Worm (Caenorhabditis elegans): ENCODE measurements around the gene math-33.

math-33 gene

DNA sequence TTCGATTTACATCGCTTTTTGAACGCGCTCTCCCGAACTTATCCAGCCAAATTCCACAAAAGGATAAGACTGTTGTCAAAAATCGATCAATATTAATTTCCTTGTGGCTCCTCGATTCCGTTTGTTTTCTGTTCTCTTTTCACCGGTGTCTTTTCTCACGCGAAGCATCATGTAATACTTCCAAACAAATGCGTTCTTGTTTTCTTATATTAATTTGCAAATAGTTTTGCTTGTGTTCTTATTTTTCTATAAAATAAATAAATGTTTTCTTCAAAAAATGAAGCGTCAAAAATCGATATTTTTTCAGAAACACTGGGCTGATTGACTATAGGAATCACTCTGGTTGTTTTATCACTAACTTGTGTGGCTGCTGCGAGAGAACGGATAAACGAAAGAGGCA lies at the start of gene math-33:
TSS of gene math-33 (plus strand) at position 301 of the 400 bp plus-strand sequence.
- TF ChIP-seq nfya-1 (tag; optimal IDR thresholded peaks at IDR 0.05; ENCODE audit: insufficient read depth): no peak
- TF ChIP-seq nhr-23 (tag; optimal IDR thresholded peaks at IDR 0.05): no peak
- no peak for TF ChIP-seq ZK546.5 (tag; optimal IDR thresholded peaks at IDR 0.05)
- TF ChIP-seq ceh-82 (tag; optimal IDR thresholded peaks at IDR 0.05): no peak

- TF ChIP-seq nhr-23 (tag; optimal IDR thresholded peaks at IDR 0.05): no peak
- TF ChIP-seq fkh-10 (GFP tag; optimal IDR thresholded peaks at IDR 0.05): no peak
- TF ChIP-seq snpc-4 (tag; optimal IDR thresholded peaks at IDR 0.05): no peak
- TF ChIP-seq egl-5 (tag; optimal IDR thresholded peaks at IDR 0.05): no peak
- TF ChIP-seq lin-15B (tag; optimal IDR thresholded peaks at IDR 0.05): no peak
- no peak for TF ChIP-seq ztf-11 (tag; optimal IDR thresholded peaks at IDR 0.05)
- no peak for TF ChIP-seq tbx-2 (tag; optimal IDR thresholded peaks at IDR 0.05)
- TF ChIP-seq ceh-16 (tag; optimal IDR thresholded peaks at IDR 0.05): no peak
- no peak for TF ChIP-seq ZK546.5 (tag; optimal IDR thresholded peaks at IDR 0.05)
- TF ChIP-seq ceh-28 (tag; optimal IDR thresholded peaks at IDR 0.05): no peak
Measured at ce11 chrV:11065513-11065912, 48.2 kb upstream of the math-33 start, which contains the start of gene nlp-80. Gene nlp-80 (minus strand): TSS chrV:11065613.

DNA sequence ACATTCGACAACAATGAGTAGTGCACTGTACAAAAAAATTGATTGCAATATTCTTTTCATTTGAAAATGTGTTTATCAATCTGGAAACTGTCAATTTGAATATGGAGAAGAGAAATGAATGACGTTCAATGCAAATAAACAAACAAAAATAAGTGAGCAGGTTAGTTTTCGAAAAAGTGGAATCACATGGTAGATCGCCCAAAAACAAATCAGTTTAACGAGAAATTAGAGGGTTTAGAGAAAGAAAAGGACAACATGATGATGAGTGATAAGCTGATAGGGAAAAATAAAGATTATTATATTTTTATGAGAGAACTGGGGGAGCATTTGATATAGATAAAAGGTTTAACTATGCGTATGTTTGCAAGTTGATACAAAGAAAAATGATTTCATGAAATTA lies 44.4 kb upstream of the math-33 start, which contains the start of gene T04C12.8:
TSS of gene T04C12.8 (minus strand) at position 82 of the 400 bp plus-strand sequence.
- TF ChIP-seq unc-62 (GFP tag; optimal IDR thresholded peaks at IDR 0.05) (no peak), ama-1 (optimal IDR thresholded peaks at IDR 0.05) (no peak), nfya-1 (tag; optimal IDR thresholded peaks at IDR 0.05; ENCODE audit: insufficient read depth) (no peak), fkh-2 (tag; optimal IDR thresholded peaks at IDR 0.05) (no peak), lin-39 (tag; optimal IDR thresholded peaks at IDR 0.05) (no peak), nhr-11 (tag; optimal IDR thresholded peaks at IDR 0.05) (no peak), aly-2 (tag; optimal IDR thresholded peaks at IDR 0.05) (no peak), pqm-1 (tag; optimal IDR thresholded peaks at IDR 0.05) (peak; percentile 99), nhr-77 (tag; optimal IDR thresholded peaks at IDR 0.05) (no peak), unc-39 (tag; optimal IDR thresholded peaks at IDR 0.05) (no peak), elt-2 (tag; optimal IDR thresholded peaks at IDR 0.05) (peak; percentile 98), elt-3 (tag; optimal IDR thresholded peaks at IDR 0.05) (no peak), jun-1 (tag; optimal IDR thresholded peaks at IDR 0.05) (peak; percentile 86), ztf-11 (tag; optimal IDR thresholded peaks at IDR 0.05) (no peak), lin-15B (tag; optimal IDR thresholded peaks at IDR 0.05) (no peak), pha-4 (tag; optimal IDR thresholded peaks at IDR 0.05) (peak; percentile 83), nhr-67 (tag; optimal IDR thresholded peaks at IDR 0.05) (no peak)

- TF ChIP-seq nhr-25 (tag; optimal IDR thresholded peaks at IDR 0.05) (peak; percentile 36), pqm-1 (tag; optimal IDR thresholded peaks at IDR 0.05) (peak; percentile 47), egl-27 (tag; optimal IDR thresholded peaks at IDR 0.05) (no peak), mml-1 (tag; optimal IDR thresholded peaks at IDR 0.05) (no peak), tbx-2 (tag; optimal IDR thresholded peaks at IDR 0.05) (no peak), nhr-12 (tag; optimal IDR thresholded peaks at IDR 0.05) (no peak), pha-4 (tag; optimal IDR thresholded peaks at IDR 0.05) (peak; percentile 62), lin-15B (tag; optimal IDR thresholded peaks at IDR 0.05) (no peak), jun-1 (tag; optimal IDR thresholded peaks at IDR 0.05) (peak; percentile 2), R02D3.7 (tag; optimal IDR thresholded peaks at IDR 0.05) (no peak), ztf-11 (tag; optimal IDR thresholded peaks at IDR 0.05) (no peak), nhr-76 (tag; optimal IDR thresholded peaks at IDR 0.05) (no peak), elt-2 (tag; optimal IDR thresholded peaks at IDR 0.05) (peak; percentile 54), daf-12 (tag; optimal IDR thresholded peaks at IDR 0.05) (no peak), ceh-28 (tag; optimal IDR thresholded peaks at IDR 0.05) (peak; percentile 66), elt-1 (tag; optimal IDR thresholded peaks at IDR 0.05) (no peak), nhr-43 (tag; optimal IDR thresholded peaks at IDR 0.05; ENCODE audit: poor library complexity, severe bottlenecking) (peak; percentile 34), nhr-67 (tag; optimal IDR thresholded peaks at IDR 0.05) (no peak), ztf-4 (tag; optimal IDR thresholded peaks at IDR 0.05) (no peak), ceh-82 (tag; optimal IDR thresholded peaks at IDR 0.05) (no peak)
Measured at ce11 chrV:11070388-11070787, 43.3 kb upstream of the math-33 start.

All from whole organism, L3 larva.